Fruit fly (Drosophila melanogaster): ENCODE results near the gene CG43319.

The CG43319 gene

DNA sequence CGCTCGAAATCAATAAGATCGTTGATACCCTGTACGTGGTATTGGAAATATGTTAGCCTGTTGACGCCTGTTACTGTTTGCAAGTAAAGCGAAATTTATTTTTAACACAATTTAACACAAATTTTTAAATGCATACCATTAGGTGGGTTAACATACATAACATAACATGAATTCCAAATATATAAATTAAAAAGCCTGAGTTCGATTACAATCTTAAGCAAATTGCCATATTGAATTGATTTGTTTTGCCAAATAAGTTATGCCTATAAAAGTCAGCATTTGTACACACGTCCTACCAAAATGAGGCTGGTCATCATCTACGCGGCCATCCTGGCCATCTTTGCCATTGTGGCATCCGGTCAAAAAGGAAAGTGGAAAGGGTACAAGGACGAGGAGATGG, at the start of gene CG43319:
CG43319 (plus strand) TSS at position 301 of the 400 bp plus-strand sequence.
- TF ChIP-seq CTCF (optimal IDR thresholded peaks at IDR 0.05), result no peak
- no peak for TF ChIP-seq CG8478 (optimal IDR thresholded peaks at IDR 0.05)

- TF ChIP-seq CG8478 (optimal IDR thresholded peaks at IDR 0.05) (no peak), CTCF (optimal IDR thresholded peaks at IDR 0.05) (no peak)
Measured at dm6 chr3R:27647817-27648216, 46.3 kb upstream of the CG43319 start.

DNA sequence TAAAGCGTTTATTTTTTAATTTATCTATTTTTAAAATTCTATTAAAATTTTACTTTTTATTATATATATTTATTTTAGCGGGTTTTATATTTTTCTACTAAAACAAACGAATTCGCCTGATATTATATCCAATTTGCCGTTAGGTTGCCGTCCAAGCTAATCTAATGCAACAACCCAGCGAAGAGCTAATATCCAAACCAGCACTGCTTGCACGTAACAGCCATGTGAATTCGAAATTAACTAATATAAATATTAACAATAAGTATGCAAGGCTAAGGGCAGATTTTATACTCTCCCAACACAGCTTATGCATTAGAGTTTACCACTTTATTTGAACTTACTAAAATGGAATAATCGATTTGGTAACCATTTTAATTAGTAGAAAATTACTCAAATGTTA, 42.4 kb upstream of the CG43319 start:
- no peak for TF ChIP-seq CG8478 (optimal IDR thresholded peaks at IDR 0.05)
- peak in 1 of 2 experiments; percentile 44 for TF ChIP-seq CTCF (optimal IDR thresholded peaks at IDR 0.05)

- TF ChIP-seq CG8478 (optimal IDR thresholded peaks at IDR 0.05) (no peak), CTCF (optimal IDR thresholded peaks at IDR 0.05) (no peak)
Measured at dm6 chr3R:27652156-27652810, 41.8 kb upstream of the CG43319 start, which contains the start of gene RpS10a. Gene RpS10a, plus strand, starts transcription at chr3R:27652760.

DNA sequence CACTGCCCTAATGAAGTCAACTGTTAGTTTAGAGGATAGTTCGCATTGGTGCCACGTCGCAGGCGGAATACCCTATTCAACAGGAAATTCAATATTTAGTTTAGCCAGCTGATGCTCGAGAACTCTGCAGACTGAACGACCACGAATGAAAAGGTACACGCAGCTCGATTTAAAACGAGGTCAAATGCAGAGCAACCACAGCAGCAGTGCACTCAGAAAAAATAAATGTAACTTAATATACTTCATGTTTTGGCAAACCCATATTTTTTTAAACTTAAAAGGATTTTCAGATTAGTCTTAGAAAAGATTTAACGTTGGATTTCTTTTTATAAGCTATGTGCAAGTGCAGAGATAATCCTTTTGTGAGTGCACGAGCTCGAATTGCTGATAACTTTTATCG, 39.0 kb upstream of the CG43319 start:
- no peak for TF ChIP-seq CTCF (optimal IDR thresholded peaks at IDR 0.05)
- no peak for TF ChIP-seq CG8478 (optimal IDR thresholded peaks at IDR 0.05)

- TF ChIP-seq CG8478 (optimal IDR thresholded peaks at IDR 0.05), result no peak
- no peak for TF ChIP-seq CTCF (optimal IDR thresholded peaks at IDR 0.05)
Measured at dm6 chr3R:27656686-27657535, 37.2 kb upstream of the CG43319 start, which contains the start of gene tau. Gene tau, minus strand, starts transcription at chr3R:27656996.

DNA sequence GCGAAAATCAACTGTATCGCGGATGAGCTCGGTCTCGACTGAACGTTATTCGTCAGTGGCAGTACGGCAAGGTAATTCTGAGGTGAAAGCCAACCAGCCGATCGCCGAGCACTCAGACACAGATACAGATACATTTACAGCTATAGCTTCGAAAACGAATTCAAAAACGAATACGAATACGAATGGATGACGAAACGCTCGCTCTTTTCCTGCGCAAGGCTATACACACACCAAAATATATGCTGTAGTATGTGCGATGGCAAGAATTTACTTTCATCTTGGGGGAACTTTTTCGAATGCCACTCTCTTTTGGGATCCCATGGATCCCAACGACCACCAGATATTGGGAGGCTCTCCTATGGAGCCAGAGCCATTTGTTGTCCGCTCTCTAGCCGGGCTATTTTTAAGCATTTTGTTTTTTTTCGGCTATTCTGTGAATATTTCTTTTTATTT, 34.0 kb upstream of the CG43319 start, which contains the start of gene Mlc1:
Mlc1 (minus strand) TSS at position 51 of the 453 bp plus-strand sequence.
- TF ChIP-seq CG8478 (optimal IDR thresholded peaks at IDR 0.05) (no peak), CTCF (optimal IDR thresholded peaks at IDR 0.05) (no peak)

DNA sequence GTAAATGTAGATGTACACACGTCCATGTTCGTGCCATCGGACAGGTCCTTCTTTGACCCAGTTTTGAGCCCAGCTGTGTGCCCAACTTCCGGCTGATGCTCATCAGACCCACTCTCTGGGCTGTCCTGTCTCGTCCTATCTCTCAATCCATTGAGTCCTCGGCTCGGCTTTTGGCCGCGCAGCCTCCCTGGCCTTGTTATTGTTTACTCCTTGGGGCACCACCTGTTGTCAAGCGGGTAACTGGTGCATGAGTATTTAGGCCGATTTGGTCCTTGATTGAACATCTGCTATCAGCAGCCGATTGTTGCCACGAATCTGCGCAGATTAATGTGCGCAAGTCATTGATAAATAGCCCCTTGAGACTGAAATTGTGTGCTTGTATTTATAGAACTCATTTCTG, 32.7 kb upstream of the CG43319 start:
- no peak for TF ChIP-seq CG8478 (optimal IDR thresholded peaks at IDR 0.05)
- TF ChIP-seq CTCF (optimal IDR thresholded peaks at IDR 0.05), result no peak

dm6 chr3R:27661971-27662489, 32.1 kb upstream of the CG43319 start, which contains the start of gene unc80:
Gene unc80, plus strand, starts transcription at chr3R:27662439.
- TF ChIP-seq CG8478 (optimal IDR thresholded peaks at IDR 0.05) (no peak), CTCF (optimal IDR thresholded peaks at IDR 0.05) (no peak)

DNA sequence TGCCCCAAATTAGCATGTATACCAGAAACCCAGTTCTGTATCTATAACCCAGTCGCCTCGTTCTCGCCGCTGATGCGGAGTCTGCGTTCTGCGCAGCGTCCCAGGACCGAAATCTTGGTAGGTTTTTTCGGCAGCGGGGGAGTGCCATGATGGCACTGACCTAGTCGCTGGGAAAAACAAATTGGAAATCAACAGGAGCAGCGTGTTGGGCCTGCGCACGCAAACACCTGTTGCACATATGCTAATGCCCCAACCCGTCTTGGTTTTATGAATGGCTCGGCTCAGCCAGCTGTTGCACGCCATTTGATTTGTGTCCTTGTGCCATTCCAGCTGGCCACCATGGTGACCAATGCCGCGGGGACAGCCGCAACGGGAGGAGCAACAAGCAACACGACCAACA, 31.3 kb upstream of the CG43319 start:
- no peak for TF ChIP-seq CG8478 (optimal IDR thresholded peaks at IDR 0.05)
- no peak for TF ChIP-seq CTCF (optimal IDR thresholded peaks at IDR 0.05)

- peak in 1 of 2 experiments; percentile 18 for TF ChIP-seq CTCF (optimal IDR thresholded peaks at IDR 0.05)
- TF ChIP-seq CG8478 (optimal IDR thresholded peaks at IDR 0.05), result no peak
Measured at dm6 chr3R:27677174-27677726, 16.9 kb upstream of the CG43319 start, which contains the start of gene Hsdl2. Gene Hsdl2, plus strand, starts transcription at chr3R:27677522.

- TF ChIP-seq CG8478 (optimal IDR thresholded peaks at IDR 0.05) (no peak), CTCF (optimal IDR thresholded peaks at IDR 0.05) (no peak)
Measured at dm6 chr3R:27679019-27679418, 15.1 kb upstream of the CG43319 start, which contains the start of gene CG12883. Gene CG12883, plus strand, starts transcription at chr3R:27679291.

- no peak for TF ChIP-seq CTCF (optimal IDR thresholded peaks at IDR 0.05)
- no peak for TF ChIP-seq CG8478 (optimal IDR thresholded peaks at IDR 0.05)
Measured at dm6 chr3R:27679667-27680066, 14.5 kb upstream of the CG43319 start.

- TF ChIP-seq CTCF (optimal IDR thresholded peaks at IDR 0.05), result no peak
- no peak for TF ChIP-seq CG8478 (optimal IDR thresholded peaks at IDR 0.05)
Measured at dm6 chr3R:27681799-27682198, 12.3 kb upstream of the CG43319 start, which contains the start of gene Sce. Gene Sce, minus strand, starts transcription at chr3R:27682029.

- no peak for TF ChIP-seq CG8478 (optimal IDR thresholded peaks at IDR 0.05)
- no peak for TF ChIP-seq CTCF (optimal IDR thresholded peaks at IDR 0.05)
Measured at dm6 chr3R:27685074-27685473, 9.0 kb upstream of the CG43319 start.

All from S2 (cell line).